Worm (Caenorhabditis elegans) whole organism, L4 larva: ENCODE data around the gene T16A9.5.

ENCODE experiments used
- F10B5.3 ChIP-seq: sonication (generic microtip); optimal IDR thresholded peaks from 2 replicates; lab custom pipeline; 2016; ENCODE audit warnings: mild to moderate bottlenecking, missing genetic modification characterization, missing compliant biosample characterization
- F26F4.8 ChIP-seq: fragments of 200-800 bp; sonication (Bioruptor generic); conservative IDR thresholded peaks from 2 replicates; pipeline ENCODE4 v1.3.6; 2022; ENCODE audit warnings: missing genetic modification characterization, missing compliant biosample characterization
- F49E8.2 ChIP-seq: sonication (generic microtip); optimal IDR thresholded peaks from 2 replicates; lab custom pipeline; 2016; ENCODE audit warnings: missing compliant biosample characterization, mild to moderate bottlenecking, missing genetic modification characterization, borderline replicate concordance
- T20F7.1 ChIP-seq: fragments of 200-800 bp; sonication (Bioruptor generic); optimal IDR thresholded peaks from 2 replicates; lab custom pipeline; 2018; ENCODE audit warnings: mild to moderate bottlenecking, missing genetic modification characterization, missing compliant biosample characterization
- Y105C5A.15 ChIP-seq: fragments of 200-800 bp; sonication (Bioruptor generic); IDR thresholded peaks from 2 replicates; pipeline ENCODE4 v1.3.6; 2022; ENCODE audit warnings: missing genetic modification characterization, missing compliant biosample characterization
- Y75B8A.6 ChIP-seq: fragments of 200-800 bp; sonication (Bioruptor generic); IDR thresholded peaks from 2 replicates; pipeline ENCODE4 v1.3.6; 2022; ENCODE audit warnings: missing genetic modification reagents, missing genetic modification characterization, missing compliant biosample characterization
- ZK337.2 ChIP-seq: fragments of 200-800 bp; sonication (Bioruptor generic); IDR thresholded peaks from 2 replicates; pipeline ENCODE4 v1.3.6; 2022; ENCODE audit warnings: missing genetic modification reagents, missing genetic modification characterization, missing compliant biosample characterization
- ZK546.5 ChIP-seq, 2 experiments: sonication (generic microtip); optimal IDR thresholded peaks; 2 replicates each; lab custom pipeline; 2017; ENCODE audit warnings: missing biosample characterization in 2 of 2, missing genetic modification characterization in 2 of 2
- aha-1 ChIP-seq: fragments of 150-350 bp; peaks from one replicate; lab custom pipeline; 2014; ENCODE audit warnings: missing biosample characterization, missing genetic modification characterization
- arid-1 ChIP-seq: fragments of 200-800 bp; sonication (Bioruptor generic); conservative IDR thresholded peaks from 2 replicates; pipeline ENCODE4 v1.3.6; 2022; ENCODE audit warnings: missing genetic modification reagents, missing genetic modification characterization, missing compliant biosample characterization
- attf-4 ChIP-seq: sonication (generic microtip); optimal IDR thresholded peaks from 3 replicates; lab custom pipeline; 2017; ENCODE audit warnings: missing biosample characterization, missing genetic modification characterization
- ceh-28 ChIP-seq: fragments of 150-350 bp; optimal IDR thresholded peaks from 2 replicates; lab custom pipeline; 2014; ENCODE audit warnings: missing biosample characterization, missing genetic modification reagents, missing genetic modification characterization
- ceh-32 ChIP-seq: sonication (generic microtip); optimal IDR thresholded peaks from 2 replicates; lab custom pipeline; 2016; ENCODE audit warnings: mild to moderate bottlenecking, missing genetic modification characterization, missing compliant biosample characterization; ENCODE audit not compliant: poor library complexity
- ceh-44 ChIP-seq: fragments of 200-800 bp; sonication (Bioruptor generic); IDR thresholded peaks from 2 replicates; pipeline ENCODE4 v1.3.6; 2022; ENCODE audit warnings: missing genetic modification reagents, missing genetic modification characterization, missing compliant biosample characterization
- ceh-82 ChIP-seq: sonication (generic microtip); optimal IDR thresholded peaks from 2 replicates; lab custom pipeline; 2017; ENCODE audit warnings: missing biosample characterization, missing genetic modification characterization
- ces-1 ChIP-seq: fragments of 150-350 bp; sonication (generic microtip); optimal IDR thresholded peaks from 4 replicates; lab custom pipeline; 2014; ENCODE audit warnings: missing biosample characterization, missing genetic modification reagents, missing genetic modification characterization
- dmd-6 ChIP-seq: fragments of 200-800 bp; sonication (Bioruptor generic); IDR thresholded peaks from 2 replicates; pipeline ENCODE4 v1.3.6; 2022; ENCODE audit warnings: missing genetic modification reagents, missing genetic modification characterization, missing compliant biosample characterization
- dmd-8 ChIP-seq: fragments of 200-800 bp; sonication (Bioruptor generic); IDR thresholded peaks from 2 replicates; pipeline ENCODE4 v1.3.6; 2022; ENCODE audit warnings: missing genetic modification characterization, missing compliant biosample characterization
- dmd-9 ChIP-seq: fragments of 200-800 bp; sonication (Bioruptor generic); IDR thresholded peaks from 2 replicates; pipeline ENCODE4 v1.3.6; 2022; ENCODE audit warnings: missing genetic modification reagents, missing genetic modification characterization, missing compliant biosample characterization
- duxl-1 ChIP-seq: sonication (generic microtip); optimal IDR thresholded peaks from 2 replicates; lab custom pipeline; 2016; ENCODE audit warnings: mild to moderate bottlenecking, missing genetic modification characterization, moderate library complexity, missing compliant biosample characterization; ENCODE audit not compliant: poor library complexity
- egl-27 ChIP-seq: sonication (generic microtip); optimal IDR thresholded peaks from 3 replicates; lab custom pipeline; 2017; ENCODE audit warnings: missing biosample characterization, missing genetic modification reagents, missing genetic modification characterization
- egl-43 ChIP-seq: fragments of 200-800 bp; sonication (Bioruptor generic); IDR thresholded peaks from 2 replicates; pipeline ENCODE4 v1.3.6; 2022; ENCODE audit warnings: missing genetic modification reagents, missing genetic modification characterization, missing compliant biosample characterization
- fkh-10 ChIP-seq: fragments of 150-350 bp; optimal IDR thresholded peaks from 2 replicates; lab custom pipeline; 2014; ENCODE audit warnings: missing biosample characterization, missing genetic modification reagents, missing genetic modification characterization
- gei-8 ChIP-seq: fragments of 200-800 bp; sonication (Bioruptor generic); optimal IDR thresholded peaks from 2 replicates; lab custom pipeline; 2018; ENCODE audit warnings: mild to moderate bottlenecking, missing genetic modification characterization, missing compliant biosample characterization
- hif-1 ChIP-seq, 2 experiments: sonication (generic microtip); optimal IDR thresholded peaks; 2 replicates each; lab custom pipeline; 2016 to 2017; ENCODE audit warnings: missing compliant biosample characterization in 2 of 2, missing genetic modification characterization in 2 of 2, missing genetic modification reagents in 2 of 2, missing genotype in 2 of 2, mild to moderate bottlenecking in 1 of 2
- hlh-11 ChIP-seq: fragments of 200-800 bp; sonication (Bioruptor generic); optimal IDR thresholded peaks from 2 replicates; lab custom pipeline; 2018; ENCODE audit warnings: mild to moderate bottlenecking, missing genetic modification characterization, missing compliant biosample characterization
- hlh-30 ChIP-seq: sonication (generic microtip); optimal IDR thresholded peaks from 2 replicates; lab custom pipeline; 2017; ENCODE audit warnings: antibody characterized with exemption, mild to moderate bottlenecking, missing genetic modification characterization, missing compliant biosample characterization; ENCODE audit not compliant: insufficient read depth
- jun-1 ChIP-seq: fragments of 150-350 bp; optimal IDR thresholded peaks from 2 replicates; lab custom pipeline; 2014; ENCODE audit warnings: missing biosample characterization, missing genetic modification reagents, missing genetic modification characterization
- lin-1 ChIP-seq: fragments of 200-800 bp; sonication (Bioruptor generic); IDR thresholded peaks from 2 replicates; pipeline ENCODE4 v1.3.6; 2022; ENCODE audit warnings: missing genetic modification reagents, missing genetic modification characterization, missing compliant biosample characterization
- lin-13 ChIP-seq: fragments of 150-350 bp; optimal IDR thresholded peaks from 2 replicates; lab custom pipeline; 2014; ENCODE audit warnings: missing biosample characterization, missing genetic modification reagents, missing genetic modification characterization
- lin-15B ChIP-seq: fragments of 150-350 bp; sonication (generic microtip); optimal IDR thresholded peaks from 3 replicates; lab custom pipeline; 2014; ENCODE audit warnings: missing biosample characterization, missing genetic modification characterization
- lin-29 ChIP-seq: fragments of 200-800 bp; sonication (Bioruptor generic); IDR thresholded peaks from 2 replicates; pipeline ENCODE4 v1.3.6; 2022; ENCODE audit warnings: missing genetic modification reagents, missing genetic modification characterization, missing compliant biosample characterization
- lir-3 ChIP-seq: sonication (generic microtip); optimal IDR thresholded peaks from 2 replicates; lab custom pipeline; 2016; ENCODE audit warnings: mild to moderate bottlenecking, missing genetic modification characterization, missing compliant biosample characterization
- madf-5 ChIP-seq, 2 experiments: fragments of 200-800 bp; sonication (Bioruptor generic); IDR thresholded peaks; 2 replicates each; pipeline ENCODE4 v1.3.6; 2022; ENCODE audit warnings: missing compliant biosample characterization in 2 of 2, missing genetic modification characterization in 2 of 2
- mdl-1 ChIP-seq, 2 experiments: fragments of 150-350 bp in 1 of 2; sonication (generic microtip) in 1 of 2; optimal IDR thresholded peaks; 2 replicates each; lab custom pipeline; 2014 to 2017; ENCODE audit warnings: missing biosample characterization in 2 of 2, missing genetic modification characterization in 2 of 2
- mdt-29 ChIP-seq: fragments of 200-800 bp; sonication (Bioruptor generic); IDR thresholded peaks from 2 replicates; pipeline ENCODE4 v1.3.6; 2022; ENCODE audit warnings: missing genetic modification reagents, missing genetic modification characterization, missing compliant biosample characterization
- mxl-2 ChIP-seq: fragments of 200-800 bp; sonication (Bioruptor generic); conservative IDR thresholded peaks from 2 replicates; pipeline ENCODE4 v1.3.6; 2022; ENCODE audit warnings: missing genetic modification reagents, missing genetic modification characterization, missing compliant biosample characterization
- mxl-3 ChIP-seq: fragments of 200-800 bp; sonication (Bioruptor generic); optimal IDR thresholded peaks from 2 replicates; lab custom pipeline; 2018; ENCODE audit warnings: mild to moderate bottlenecking, missing genetic modification characterization, missing compliant biosample characterization
- nhr-102 ChIP-seq: sonication (generic microtip); optimal IDR thresholded peaks from 2 replicates; lab custom pipeline; 2016; ENCODE audit warnings: mild to moderate bottlenecking, missing genetic modification characterization, moderate library complexity, missing compliant biosample characterization
- nhr-237 ChIP-seq: sonication (generic microtip); optimal IDR thresholded peaks from 2 replicates; lab custom pipeline; 2017; ENCODE audit warnings: missing biosample characterization, missing genetic modification characterization
- nhr-28 ChIP-seq: fragments of 150-350 bp; optimal IDR thresholded peaks from 2 replicates; lab custom pipeline; 2014; ENCODE audit warnings: missing biosample characterization, missing genetic modification characterization
- nhr-6 ChIP-seq: fragments of 150-350 bp; optimal IDR thresholded peaks from 2 replicates; lab custom pipeline; 2014; ENCODE audit warnings: missing biosample characterization, missing genetic modification characterization
- nhr-77 ChIP-seq: fragments of 150-350 bp; optimal IDR thresholded peaks from 2 replicates; lab custom pipeline; 2014; ENCODE audit warnings: missing biosample characterization, missing genetic modification characterization
- pha-4 ChIP-seq, 2 experiments: fragments of 150-350 bp in 1 of 2; fragments of 200-800 bp in 1 of 2; sonication (Bioruptor generic) in 1 of 2; IDR thresholded peaks in 1 of 2; optimal IDR thresholded peaks in 1 of 2; 2 replicates each; pipeline versions ENCODE4 v1.3.6 to Lab custom; 2014 to 2022; ENCODE audit warnings: missing genetic modification characterization in 2 of 2, missing genetic modification reagents in 2 of 2, missing biosample characterization in 1 of 2, missing compliant biosample characterization in 1 of 2
- pqm-1 ChIP-seq: sonication (generic microtip); optimal IDR thresholded peaks from 2 replicates; lab custom pipeline; 2017; ENCODE audit warnings: missing biosample characterization, missing genetic modification characterization
- saeg-2 ChIP-seq: fragments of 200-800 bp; sonication (Bioruptor generic); IDR thresholded peaks from 2 replicates; pipeline ENCODE4 v1.3.6; 2022; ENCODE audit warnings: missing genetic modification reagents, missing genetic modification characterization, missing compliant biosample characterization
- spr-3 ChIP-seq: fragments of 200-800 bp; sonication (Bioruptor generic); optimal IDR thresholded peaks from 2 replicates; lab custom pipeline; 2018; ENCODE audit warnings: mild to moderate bottlenecking, missing genetic modification characterization, missing compliant biosample characterization
- unc-62 ChIP-seq, 3 experiments: fragments of 150-350 bp in 1 of 3; sonication (generic microtip); optimal IDR thresholded peaks in 2 of 3; peaks in 1 of 3; 1 replicate in 1 of 3; 2 replicates in 2 of 3; lab custom pipeline; 2014 to 2017; ENCODE audit warnings: missing biosample characterization in 3 of 3, missing genetic modification characterization in 3 of 3, missing genetic modification reagents in 3 of 3, missing genotype in 1 of 3
- vab-7 ChIP-seq: fragments of 200-800 bp; sonication (Bioruptor generic); IDR thresholded peaks from 2 replicates; pipeline ENCODE4 v1.3.6; 2022; ENCODE audit warnings: missing genetic modification reagents, missing genetic modification characterization, missing compliant biosample characterization
- zfp-3 ChIP-seq: fragments of 200-800 bp; sonication (Bioruptor generic); conservative IDR thresholded peaks from 2 replicates; pipeline ENCODE4 v1.3.6; 2022; ENCODE audit warnings: missing genetic modification reagents, missing genetic modification characterization, missing compliant biosample characterization

T16A9.5 gene

ce11 chrV:14193451-14193850 is 21.6 kb downstream of the T16A9.5 start, which contains the start of gene atfs-1 (continued):
- TF ChIP-seq madf-5 (GFP tag; IDR thresholded peaks at IDR 0.05; lab: Robert Waterston, UW) (no peak), Y105C5A.15 (GFP tag; lab: Robert Waterston, UW) (no peak), Y75B8A.6 (no peak), F10B5.3 (tag; lab: Kevin White, UChicago) (no peak), F26F4.8 (GFP tag; lab: Robert Waterston, UW) (no peak), lin-29 (GFP tag; lab: Robert Waterston, UW) (no peak), mxl-2 (no peak), saeg-2 (no peak), hlh-11 (tag; lab: Kevin White, UChicago) (peak; percentile 92), unc-62 (GFP tag; optimal IDR thresholded peaks at IDR 0.05 in 1 of 2; lab: Kevin White, UChicago) (peak in 1 of 2 experiments; percentile 75), unc-62 (tag; optimal IDR thresholded peaks at IDR 0.05; lab: Kevin White, UChicago) (no peak), egl-27 (tag; lab: Kevin White, UChicago) (no peak), jun-1 (no peak), lir-3 (tag; lab: Kevin White, UChicago) (no peak), ceh-32 (no peak), mdt-29 (GFP tag; lab: Robert Waterston, UW) (no peak), ceh-82 (tag; lab: Kevin White, UChicago) (no peak), nhr-77 (tag; lab: Kevin White, UChicago) (peak; percentile 69), spr-3 (GFP tag; lab: Kevin White, UChicago) (no peak), nhr-6 (tag; lab: Kevin White, UChicago) (peak; percentile 98), pha-4 (GFP tag; IDR thresholded peaks at IDR 0.05; lab: Robert Waterston, UW) (0 out of 2 replicates have a peak, but pooled peaks have one; percentile 45), pha-4 (tag; optimal IDR thresholded peaks at IDR 0.05; lab: Kevin White, UChicago) (peak; percentile 57), ceh-44 (GFP tag; lab: Robert Waterston, UW) (no peak), duxl-1 (tag; lab: Kevin White, UChicago) (no peak), dmd-8 (GFP tag; lab: Robert Waterston, UW) (no peak), dmd-6 (GFP tag; lab: Robert Waterston, UW) (peak; percentile 92), aha-1 (tag; lab: Kevin White, UChicago) (peak; percentile 35), dmd-9 (no peak), nhr-237 (tag; lab: Kevin White, UChicago) (no peak), ces-1 (GFP tag; lab: Kevin White, UChicago) (no peak), vab-7 (no peak), attf-4 (tag; lab: Kevin White, UChicago) (no peak), zfp-3 (GFP tag; lab: Robert Waterston, UW) (no peak), nhr-28 (tag; lab: Kevin White, UChicago) (peak; percentile 94), gei-8 (GFP tag; lab: Kevin White, UChicago) (no peak), hif-1 (tag; optimal IDR thresholded peaks at IDR 0.05; lab: Kevin White, UChicago) (peak in 1 of 2 experiments; percentile 35), F49E8.2 (tag; lab: Kevin White, UChicago) (no peak), fkh-10 (GFP tag; lab: Kevin White, UChicago) (no peak), lin-1 (GFP tag; lab: Robert Waterston, UW) (peak; percentile 62; the same call in 1 of the 2 replicates), arid-1 (GFP tag; lab: Robert Waterston, UW) (no peak), lin-15B (tag; lab: Kevin White, UChicago) (no peak), egl-43 (no peak), ZK337.2 (GFP tag; lab: Robert Waterston, UW) (no peak), ZK546.5 (tag; optimal IDR thresholded peaks at IDR 0.05; lab: Kevin White, UChicago) (no peak), mdl-1 (tag; optimal IDR thresholded peaks at IDR 0.05; lab: Kevin White, UChicago) (peak in 1 of 2 experiments; percentile 58), T20F7.1 (GFP tag; lab: Kevin White, UChicago) (no peak), lin-13 (peak; percentile 14), ceh-28 (tag; lab: Kevin White, UChicago) (no peak), nhr-102 (tag; lab: Kevin White, UChicago) (peak; percentile 43), hlh-30 (tag; lab: Kevin White, UChicago) (peak; percentile 80), pqm-1 (tag; lab: Kevin White, UChicago) (peak; percentile 75), mxl-3 (GFP tag; lab: Kevin White, UChicago) (peak; percentile 76)
